Worm (Caenorhabditis elegans) whole organism, L1 larva: ENCODE measurements around the gene ZC412.10.

ENCODE experiments used
- C16A3.4 ChIP-seq: fragments of 150-350 bp; optimal IDR thresholded peaks from 2 replicates; lab custom pipeline; 2014; ENCODE audit warnings: missing biosample characterization, missing genetic modification characterization
- C34B4.2 ChIP-seq: sonication (generic microtip); optimal IDR thresholded peaks from 2 replicates; lab custom pipeline; 2017; ENCODE audit warnings: mild to moderate bottlenecking, missing genetic modification characterization, missing compliant biosample characterization
- F16B12.6 ChIP-seq: fragments of 150-350 bp; optimal IDR thresholded peaks from 2 replicates; lab custom pipeline; 2014; ENCODE audit warnings: missing biosample characterization, missing genetic modification characterization
- Y116A8C.19 ChIP-seq: sonication (generic microtip); optimal IDR thresholded peaks from 2 replicates; lab custom pipeline; 2016; ENCODE audit warnings: missing compliant biosample characterization, missing genetic modification characterization, borderline replicate concordance
- alr-1 ChIP-seq: fragments of 200-800 bp; sonication (Bioruptor generic); optimal IDR thresholded peaks from 2 replicates; lab custom pipeline; 2018; ENCODE audit warnings: borderline replicate concordance, mild to moderate bottlenecking, missing genetic modification characterization, missing compliant biosample characterization
- blmp-1 ChIP-seq: fragments of 150-350 bp; optimal IDR thresholded peaks from 2 replicates; lab custom pipeline; 2014; ENCODE audit warnings: missing biosample characterization, missing genetic modification characterization
- ceh-63 ChIP-seq: fragments of 200-800 bp; sonication (Bioruptor generic); optimal IDR thresholded peaks from 2 replicates; lab custom pipeline; 2018; ENCODE audit warnings: mild to moderate bottlenecking, missing genetic modification characterization, missing compliant biosample characterization
- ceh-8 ChIP-seq: fragments of 200-800 bp; sonication (Bioruptor generic); optimal IDR thresholded peaks from 2 replicates; lab custom pipeline; 2018; ENCODE audit warnings: mild to moderate bottlenecking, missing genetic modification characterization, moderate library complexity, missing compliant biosample characterization
- ceh-88 ChIP-seq: fragments of 200-800 bp; sonication (Bioruptor generic); IDR thresholded peaks from 2 replicates; pipeline ENCODE4 v1.3.6; 2022; ENCODE audit warnings: missing genetic modification characterization, missing compliant biosample characterization
- ces-1 ChIP-seq: fragments of 150-350 bp; optimal IDR thresholded peaks from 2 replicates; lab custom pipeline; 2014; ENCODE audit warnings: missing biosample characterization, missing genetic modification reagents, missing genetic modification characterization
- dpl-1 ChIP-seq, 3 experiments: fragments of 150-350 bp in 2 of 3; sonication (generic microtip) in 1 of 3; optimal IDR thresholded peaks; 2 replicates each; lab custom pipeline; 2014 to 2017; ENCODE audit warnings: missing biosample characterization in 3 of 3, missing genetic modification characterization in 3 of 3, missing genetic modification reagents in 3 of 3
- dsc-1 ChIP-seq: sonication (generic microtip); optimal IDR thresholded peaks from 2 replicates; lab custom pipeline; 2016; ENCODE audit warnings: mild to moderate bottlenecking, missing genetic modification characterization, missing compliant biosample characterization
- efl-1 ChIP-seq, 4 experiments: fragments of 150-350 bp; optimal IDR thresholded peaks in 3 of 4; peaks in 1 of 4; 1 replicate in 1 of 4; 2 replicates in 3 of 4; lab custom pipeline; 2014; ENCODE audit warnings: missing biosample characterization in 2 of 4, missing genetic modification characterization in 2 of 4, missing genetic modification reagents in 2 of 4
- egl-13 ChIP-seq: sonication (generic microtip); optimal IDR thresholded peaks from 2 replicates; lab custom pipeline; 2016; ENCODE audit warnings: missing genotype, missing genetic modification reagents, missing genetic modification characterization, missing compliant biosample characterization
- egl-27 ChIP-seq, 2 experiments: fragments of 150-350 bp in 1 of 2; sonication (generic microtip); optimal IDR thresholded peaks; 3 replicates each; lab custom pipeline; 2017 to 2018; ENCODE audit warnings: missing biosample characterization in 2 of 2, missing genetic modification characterization in 2 of 2, missing genetic modification reagents in 2 of 2
- elt-2 ChIP-seq: sonication (generic microtip); optimal IDR thresholded peaks from 2 replicates; lab custom pipeline; 2016; ENCODE audit warnings: missing genetic modification characterization, mild to moderate bottlenecking, inconsistent platforms, missing compliant biosample characterization, missing genetic modification reagents
- elt-3 ChIP-seq, 6 experiments: fragments of 150-350 bp in 1 of 6; sonication (generic microtip); optimal IDR thresholded peaks; 2 replicates each; lab custom pipeline; 2017 to 2018; ENCODE audit warnings: missing biosample characterization in 6 of 6, missing genetic modification characterization in 6 of 6, inconsistent platforms in 1 of 6
- fkh-10 ChIP-seq: sonication (generic microtip); optimal IDR thresholded peaks from 2 replicates; lab custom pipeline; 2017; ENCODE audit warnings: missing biosample characterization, missing genetic modification reagents, missing genetic modification characterization
- hlh-17 ChIP-seq: fragments of 200-800 bp; sonication (Bioruptor generic); optimal IDR thresholded peaks from 2 replicates; lab custom pipeline; 2018; ENCODE audit warnings: missing genetic modification characterization, mild to moderate bottlenecking, missing compliant biosample characterization, moderate library complexity, borderline replicate concordance
- hlh-4 ChIP-seq: sonication (generic microtip); optimal IDR thresholded peaks from 2 replicates; lab custom pipeline; 2016; ENCODE audit warnings: mild to moderate bottlenecking, missing genetic modification characterization, missing compliant biosample characterization
- irx-1 ChIP-seq: sonication (generic microtip); optimal IDR thresholded peaks from 2 replicates; lab custom pipeline; 2016; ENCODE audit warnings: missing genetic modification characterization, missing compliant biosample characterization
- isw-1 ChIP-seq: fragments of 200-800 bp; sonication (Bioruptor generic); IDR thresholded peaks from 2 replicates; pipeline ENCODE4 v1.3.6; 2022; ENCODE audit warnings: missing genetic modification characterization, missing compliant biosample characterization
- lin-14 ChIP-seq: fragments of 200-800 bp; sonication (Bioruptor generic); optimal IDR thresholded peaks from 2 replicates; lab custom pipeline; 2018; ENCODE audit warnings: mild to moderate bottlenecking, missing genetic modification characterization, moderate library complexity, missing compliant biosample characterization
- lin-15B ChIP-seq: fragments of 150-350 bp; sonication (generic microtip); optimal IDR thresholded peaks from 3 replicates; lab custom pipeline; 2014; ENCODE audit warnings: missing biosample characterization, missing genetic modification characterization
- lin-35 ChIP-seq, 2 experiments: fragments of 150-350 bp; optimal IDR thresholded peaks; 2 replicates each; lab custom pipeline; 2014; ENCODE audit warnings: missing biosample characterization in 2 of 2, missing genetic modification characterization in 2 of 2, missing genetic modification reagents in 2 of 2
- mep-1 ChIP-seq: fragments of 150-350 bp; optimal IDR thresholded peaks from 2 replicates; lab custom pipeline; 2014; ENCODE audit warnings: missing biosample characterization, missing genetic modification characterization
- nhr-11 ChIP-seq: fragments of 150-350 bp; optimal IDR thresholded peaks from 2 replicates; lab custom pipeline; 2014; ENCODE audit warnings: missing biosample characterization, missing genetic modification characterization
- nhr-12 ChIP-seq: sonication (generic microtip); optimal IDR thresholded peaks from 2 replicates; lab custom pipeline; 2017; ENCODE audit warnings: missing biosample characterization, missing genetic modification characterization
- nhr-19 ChIP-seq: fragments of 200-800 bp; sonication (Bioruptor generic); conservative IDR thresholded peaks from 2 replicates; pipeline ENCODE4 v1.3.6; 2022; ENCODE audit warnings: missing genetic modification characterization, missing compliant biosample characterization
- nhr-20 ChIP-seq: sonication (generic microtip); optimal IDR thresholded peaks from 2 replicates; lab custom pipeline; 2016; ENCODE audit warnings: mild to moderate bottlenecking, missing genetic modification characterization, missing compliant biosample characterization
- nhr-237 ChIP-seq: fragments of 150-350 bp; optimal IDR thresholded peaks from 2 replicates; lab custom pipeline; 2014; ENCODE audit warnings: missing biosample characterization, missing genetic modification characterization
- nhr-28 ChIP-seq: fragments of 150-350 bp; optimal IDR thresholded peaks from 2 replicates; lab custom pipeline; 2014; ENCODE audit warnings: missing biosample characterization, missing genetic modification characterization
- nhr-84 ChIP-seq: sonication (generic microtip); optimal IDR thresholded peaks from 2 replicates; lab custom pipeline; 2017; ENCODE audit warnings: missing biosample characterization, missing genetic modification characterization
- nhr-90 ChIP-seq: sonication (generic microtip); optimal IDR thresholded peaks from 2 replicates; lab custom pipeline; 2016; ENCODE audit warnings: mild to moderate bottlenecking, missing genetic modification characterization, missing compliant biosample characterization; ENCODE audit not compliant: poor library complexity
- pax-3 ChIP-seq: fragments of 200-800 bp; sonication (Bioruptor generic); optimal IDR thresholded peaks from 2 replicates; lab custom pipeline; 2018; ENCODE audit warnings: mild to moderate bottlenecking, missing genetic modification characterization, moderate library complexity, missing compliant biosample characterization
- pqm-1 ChIP-seq: sonication (generic microtip); optimal IDR thresholded peaks from 3 replicates; lab custom pipeline; 2017; ENCODE audit warnings: missing biosample characterization, missing genetic modification characterization
- rnt-1 ChIP-seq: sonication (generic microtip); optimal IDR thresholded peaks from 2 replicates; lab custom pipeline; 2016; ENCODE audit warnings: mild to moderate bottlenecking, missing genetic modification characterization, moderate library complexity, missing compliant biosample characterization
- snpc-4 ChIP-seq: fragments of 150-350 bp; optimal IDR thresholded peaks from 2 replicates; lab custom pipeline; 2014; ENCODE audit warnings: missing biosample characterization, missing genetic modification characterization
- sup-37 ChIP-seq: fragments of 200-800 bp; sonication (Bioruptor generic); optimal IDR thresholded peaks from 2 replicates; lab custom pipeline; 2018; ENCODE audit warnings: mild to moderate bottlenecking, missing genetic modification characterization, missing compliant biosample characterization
- swsn-7 ChIP-seq: sonication (generic microtip); optimal IDR thresholded peaks from 2 replicates; lab custom pipeline; 2016; ENCODE audit warnings: missing genetic modification characterization, missing compliant biosample characterization
- tbx-2 ChIP-seq: sonication (generic microtip); optimal IDR thresholded peaks from 2 replicates; lab custom pipeline; 2016; ENCODE audit warnings: missing genetic modification characterization, missing compliant biosample characterization
- unc-62 ChIP-seq: fragments of 150-350 bp; optimal IDR thresholded peaks from 2 replicates; lab custom pipeline; 2014; ENCODE audit warnings: missing biosample characterization, missing genetic modification reagents, missing genetic modification characterization
- unc-86 ChIP-seq: sonication (generic microtip); optimal IDR thresholded peaks from 2 replicates; lab custom pipeline; 2016; ENCODE audit warnings: missing genetic modification characterization, missing compliant biosample characterization
- xbp-1 ChIP-seq: sonication (generic microtip); optimal IDR thresholded peaks from 2 replicates; lab custom pipeline; 2016; ENCODE audit warnings: missing genetic modification characterization, missing compliant biosample characterization
- zag-1 ChIP-seq: fragments of 150-350 bp; optimal IDR thresholded peaks from 2 replicates; lab custom pipeline; 2014; ENCODE audit warnings: missing biosample characterization, missing genetic modification characterization
- ztf-11 ChIP-seq, 2 experiments: sonication (generic microtip); optimal IDR thresholded peaks; 2 replicates each; lab custom pipeline; 2016 to 2017; ENCODE audit warnings: missing genetic modification characterization in 2 of 2, missing biosample characterization in 1 of 2, missing compliant biosample characterization in 1 of 2

ZC412.10 gene

DNA sequence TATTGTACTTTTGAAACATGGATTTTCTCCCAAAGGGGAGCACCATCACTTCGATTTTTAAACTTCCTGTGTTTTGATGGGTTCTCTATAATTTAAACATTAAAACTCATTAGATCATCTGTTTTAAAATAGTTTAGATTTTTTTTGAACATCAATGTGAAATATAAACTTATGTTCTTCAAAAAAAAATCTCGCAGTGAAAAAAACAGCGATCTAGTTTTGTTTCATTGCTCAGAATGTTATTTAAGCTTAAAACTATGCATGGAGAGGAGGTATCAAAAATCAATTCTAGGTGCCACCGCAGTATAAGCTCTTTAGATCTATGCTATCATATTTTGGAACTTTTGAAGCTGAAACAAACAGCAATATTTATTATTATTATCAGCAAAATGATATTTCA lies 8.4 kb downstream of the ZC412.10 start, which contains the start of gene gcy-14:
Gene gcy-14, minus strand, starts transcription at position 101 of the 400 bp plus-strand sequence.
- no peak for TF ChIP-seq hlh-17 (GFP tag; lab: Kevin White, UChicago)
- TF ChIP-seq sup-37 (GFP tag; lab: Kevin White, UChicago) = no peak
- no peak for TF ChIP-seq nhr-237 (tag; lab: Kevin White, UChicago)
- TF ChIP-seq nhr-20 (tag; lab: Kevin White, UChicago) = no peak

ce11 chrV:14859380-14859779 lies 17.2 kb downstream of the ZC412.10 start:
- TF ChIP-seq swsn-7 (tag; lab: Kevin White, UChicago) = no peak
- no peak for TF ChIP-seq C16A3.4
- TF ChIP-seq nhr-28 (tag; lab: Kevin White, UChicago) = no peak
- peak; percentile 46 for TF ChIP-seq fkh-10 (GFP tag; lab: Kevin White, UChicago)
- TF ChIP-seq nhr-90 = no peak
- TF ChIP-seq, all 84 proteins: peak for 1

DNA sequence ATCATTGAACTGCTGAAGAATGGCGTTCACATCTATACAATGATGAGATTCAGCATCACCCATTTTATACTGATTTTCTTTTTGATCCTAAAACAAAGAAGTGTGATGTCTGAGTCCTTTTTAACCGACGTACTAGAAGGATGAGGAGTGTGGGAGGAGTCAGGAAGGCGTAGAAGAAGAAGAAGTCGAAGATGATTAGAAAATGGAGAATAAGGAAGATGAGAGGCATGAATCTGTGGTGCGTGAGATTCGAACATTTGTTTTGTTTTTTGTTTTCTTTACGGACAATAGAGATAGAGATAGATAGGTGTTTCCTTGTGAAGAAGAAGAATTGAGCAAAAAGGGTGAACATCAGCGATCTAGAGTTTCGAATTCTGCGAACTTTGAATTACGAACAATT lies 18.1 kb downstream of the ZC412.10 start, which contains the start of gene npr-13:
Gene npr-13, minus strand, starts transcription at position 101 of the 400 bp plus-strand sequence.
- TF ChIP-seq elt-2 (tag; lab: Kevin White, UChicago) = no peak
- TF ChIP-seq Y116A8C.19 (tag; lab: Kevin White, UChicago) = no peak

DNA sequence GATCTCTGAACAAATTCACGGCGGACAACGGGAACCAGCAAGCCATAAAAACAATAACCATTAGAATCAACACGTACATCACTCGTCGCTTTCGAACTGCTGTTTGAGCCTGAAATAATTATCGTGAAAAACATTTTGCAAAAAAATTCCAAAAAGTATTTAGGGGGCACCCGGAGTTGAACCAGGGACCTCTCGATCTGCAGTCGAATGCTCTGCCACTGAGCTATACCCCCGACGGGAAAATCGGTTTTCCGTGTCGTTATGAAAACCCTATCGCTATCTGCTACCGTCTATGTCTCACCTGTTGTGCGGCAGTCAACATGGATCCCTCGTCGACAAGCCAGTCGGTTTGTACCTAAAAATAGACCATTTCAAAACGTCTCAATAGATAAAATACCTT lies 21.0 kb downstream of the ZC412.10 start:
- TF ChIP-seq xbp-1 (tag; lab: Kevin White, UChicago) (no peak), lin-14 (GFP tag; lab: Kevin White, UChicago) (no peak), unc-62 (no peak), pax-3 (tag; lab: Kevin White, UChicago) (peak; percentile 42), isw-1 (GFP tag; lab: Robert Waterston, UW) (no peak), nhr-12 (no peak), C34B4.2 (tag; lab: Kevin White, UChicago) (no peak), ztf-11 (tag; optimal IDR thresholded peaks at IDR 0.05; lab: Kevin White, UChicago) (no peak), C16A3.4 (peak; percentile 50), snpc-4 (peak; percentile 11), nhr-19 (GFP tag; lab: Robert Waterston, UW) (peak; percentile 47), ceh-88 (GFP tag; lab: Robert Waterston, UW) (no peak), zag-1 (tag; lab: Kevin White, UChicago) (no peak), F16B12.6 (tag; lab: Kevin White, UChicago) (no peak), dsc-1 (tag; lab: Kevin White, UChicago) (no peak), tbx-2 (tag; lab: Kevin White, UChicago) (no peak), nhr-237 (tag; lab: Kevin White, UChicago) (no peak), nhr-11 (tag; lab: Kevin White, UChicago) (no peak), nhr-84 (tag; lab: Kevin White, UChicago) (no peak), lin-35 (GFP tag; optimal IDR thresholded peaks at IDR 0.05; lab: Kevin White, UChicago) (peak in 1 of 2 experiments; percentile 51), ceh-63 (GFP tag; lab: Kevin White, UChicago) (no peak), alr-1 (tag; lab: Kevin White, UChicago) (no peak), elt-3 (tag; optimal IDR thresholded peaks at IDR 0.05; lab: Kevin White, UChicago) (no peak), dpl-1 (GFP tag; optimal IDR thresholded peaks at IDR 0.05; lab: Kevin White, UChicago) (peak in 1 of 3 experiments; percentile 4), ceh-8 (GFP tag; lab: Kevin White, UChicago) (no peak), pqm-1 (tag; lab: Kevin White, UChicago) (no peak), ces-1 (no peak), mep-1 (tag; lab: Kevin White, UChicago) (no peak), irx-1 (tag; lab: Kevin White, UChicago) (no peak), elt-2 (tag; lab: Kevin White, UChicago) (no peak), egl-13 (tag; lab: Kevin White, UChicago) (no peak), efl-1 (optimal IDR thresholded peaks at IDR 0.05; lab: Kevin White, UChicago) (peak; percentile 0 to 13), efl-1 (GFP tag; optimal IDR thresholded peaks at IDR 0.05 in 1 of 2; lab: Kevin White, UChicago) (peak in 1 of 2 experiments; percentile 51), unc-86 (tag; lab: Kevin White, UChicago) (no peak), hlh-4 (tag; lab: Kevin White, UChicago) (no peak), blmp-1 (tag; lab: Kevin White, UChicago) (no peak), lin-15B (tag; lab: Kevin White, UChicago) (no peak), egl-27 (tag; optimal IDR thresholded peaks at IDR 0.05; lab: Kevin White, UChicago) (no peak), rnt-1 (tag; lab: Kevin White, UChicago) (peak; percentile 63)
